Worm (Caenorhabditis elegans): Measurements from ENCODE around the gene col-127.

DNA sequence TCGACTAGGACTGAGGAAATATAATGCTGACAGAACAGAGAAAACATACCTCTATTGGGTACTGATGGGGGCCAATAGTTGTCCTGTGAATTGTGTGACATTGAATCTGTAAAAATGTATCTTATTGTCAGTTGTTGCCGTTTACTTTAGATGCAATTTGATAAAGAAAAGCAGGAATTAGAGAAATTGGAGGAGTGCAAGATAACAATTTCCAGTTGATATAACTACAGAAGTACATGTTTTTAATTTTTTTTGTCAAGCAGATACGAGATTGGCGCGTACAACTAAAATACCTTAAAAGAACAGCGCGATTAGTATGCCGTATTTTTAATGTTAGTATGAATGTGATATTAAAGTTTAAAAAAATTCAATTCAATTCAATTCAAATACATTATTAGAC is 48.0 kb downstream of the col-127 start, which contains the start of gene zip-6:
- TF ChIP-seq lin-39 (tag; optimal IDR thresholded peaks at IDR 0.05) = no peak
- no peak for TF ChIP-seq nhr-76 (tag; optimal IDR thresholded peaks at IDR 0.05)
- no peak for TF ChIP-seq nhr-41 (GFP tag; IDR thresholded peaks at IDR 0.05)
- TF ChIP-seq aly-2 (tag; optimal IDR thresholded peaks at IDR 0.05) = no peak
